Worm (Caenorhabditis elegans) whole organism, late embryonic: Measurements from ENCODE around the gene che-10.

Experiments used
- C08G9.2 ChIP-seq: sonication (generic microtip); optimal IDR thresholded peaks from 2 replicates; lab custom pipeline; 2016; ENCODE audit warnings: mild to moderate bottlenecking, missing genetic modification characterization, moderate library complexity, missing compliant biosample characterization
- C38D4.7 ChIP-seq: fragments of 200-800 bp; sonication (Bioruptor generic); optimal IDR thresholded peaks from 2 replicates; lab custom pipeline; 2018; ENCODE audit warnings: mild to moderate bottlenecking, missing genetic modification characterization, moderate library complexity, missing compliant biosample characterization
- F13H6.1 ChIP-seq: sonication (generic microtip); optimal IDR thresholded peaks from 2 replicates; lab custom pipeline; 2016; ENCODE audit warnings: missing genetic modification characterization, missing compliant biosample characterization
- K02D7.2 ChIP-seq: sonication (generic microtip); optimal IDR thresholded peaks from 2 replicates; lab custom pipeline; 2017; ENCODE audit warnings: mild to moderate bottlenecking, missing genetic modification characterization, missing compliant biosample characterization
- T23F11.4 ChIP-seq: fragments of 200-800 bp; sonication (Bioruptor generic); optimal IDR thresholded peaks from 2 replicates; lab custom pipeline; 2018; ENCODE audit warnings: mild to moderate bottlenecking, missing genetic modification characterization, missing compliant biosample characterization
- Y22D7AL.16 ChIP-seq: sonication (generic microtip); optimal IDR thresholded peaks from 2 replicates; lab custom pipeline; 2016; ENCODE audit warnings: missing genetic modification characterization, missing compliant biosample characterization
- ahr-1 ChIP-seq: sonication (generic microtip); optimal IDR thresholded peaks from 2 replicates; lab custom pipeline; 2016; ENCODE audit warnings: missing genetic modification characterization, missing compliant biosample characterization
- ceh-24 ChIP-seq: sonication (generic microtip); optimal IDR thresholded peaks from 2 replicates; lab custom pipeline; 2016; ENCODE audit warnings: mild to moderate bottlenecking, missing genetic modification characterization, missing compliant biosample characterization
- ceh-34 ChIP-seq: sonication (generic microtip); optimal IDR thresholded peaks from 2 replicates; lab custom pipeline; 2016; ENCODE audit warnings: mild to moderate bottlenecking, missing genetic modification characterization, missing compliant biosample characterization
- ceh-9 ChIP-seq: sonication (generic microtip); optimal IDR thresholded peaks from 2 replicates; lab custom pipeline; 2016; ENCODE audit warnings: mild to moderate bottlenecking, missing genetic modification characterization, inconsistent platforms, missing compliant biosample characterization
- che-1 ChIP-seq: sonication (generic microtip); optimal IDR thresholded peaks from 2 replicates; lab custom pipeline; 2016; ENCODE audit warnings: mild to moderate bottlenecking, missing genetic modification characterization, missing compliant biosample characterization
- dve-1 ChIP-seq: sonication (generic microtip); optimal IDR thresholded peaks from 2 replicates; lab custom pipeline; 2017; ENCODE audit warnings: antibody characterized with exemption, mild to moderate bottlenecking, missing genetic modification characterization, missing compliant biosample characterization
- elt-4 ChIP-seq: sonication (generic microtip); optimal IDR thresholded peaks from 2 replicates; lab custom pipeline; 2016; ENCODE audit warnings: missing genetic modification characterization, missing compliant biosample characterization
- eyg-1 ChIP-seq: sonication (generic microtip); optimal IDR thresholded peaks from 2 replicates; lab custom pipeline; 2016; ENCODE audit warnings: missing genotype, missing genetic modification characterization, missing compliant biosample characterization
- fkh-6 ChIP-seq: sonication (generic microtip); optimal IDR thresholded peaks from 2 replicates; lab custom pipeline; 2016; ENCODE audit warnings: missing genetic modification characterization, missing compliant biosample characterization
- hlh-6 ChIP-seq: sonication (generic microtip); optimal IDR thresholded peaks from 2 replicates; lab custom pipeline; 2016; ENCODE audit warnings: missing genotype, missing genetic modification characterization, missing compliant biosample characterization
- lim-6 ChIP-seq: sonication (generic microtip); optimal IDR thresholded peaks from 2 replicates; lab custom pipeline; 2016; ENCODE audit warnings: missing genetic modification characterization, missing compliant biosample characterization
- madf-2 ChIP-seq: sonication (generic microtip); optimal IDR thresholded peaks from 2 replicates; lab custom pipeline; 2017; ENCODE audit warnings: missing genetic modification characterization, missing compliant biosample characterization
- mec-3 ChIP-seq: sonication (generic microtip); optimal IDR thresholded peaks from 2 replicates; lab custom pipeline; 2016; ENCODE audit warnings: borderline replicate concordance, missing genetic modification characterization, missing compliant biosample characterization
- nhr-232 ChIP-seq: sonication (generic microtip); optimal IDR thresholded peaks from 2 replicates; lab custom pipeline; 2016; ENCODE audit warnings: missing genetic modification characterization, missing compliant biosample characterization
- npax-4 ChIP-seq: sonication (generic microtip); optimal IDR thresholded peaks from 2 replicates; lab custom pipeline; 2016; ENCODE audit warnings: missing genetic modification characterization, missing compliant biosample characterization
- odd-2 ChIP-seq: sonication (generic microtip); optimal IDR thresholded peaks from 2 replicates; lab custom pipeline; 2017; ENCODE audit warnings: antibody characterized with exemption, mild to moderate bottlenecking, missing genetic modification characterization, missing compliant biosample characterization
- pax-1 ChIP-seq: fragments of 150-350 bp; optimal IDR thresholded peaks from 2 replicates; lab custom pipeline; 2014; ENCODE audit warnings: missing biosample characterization, missing genetic modification characterization
- pros-1 ChIP-seq: fragments of 150-350 bp; optimal IDR thresholded peaks from 2 replicates; lab custom pipeline; 2014; ENCODE audit warnings: missing biosample characterization, missing genetic modification reagents, missing genetic modification characterization
- ref-2 ChIP-seq: sonication (generic microtip); optimal IDR thresholded peaks from 2 replicates; lab custom pipeline; 2016; ENCODE audit warnings: missing genetic modification characterization, missing compliant biosample characterization
- rnt-1 ChIP-seq: sonication (generic microtip); optimal IDR thresholded peaks from 2 replicates; lab custom pipeline; 2016; ENCODE audit warnings: missing genetic modification characterization, missing compliant biosample characterization
- sdc-2 ChIP-seq: sonication (generic microtip); optimal IDR thresholded peaks from 2 replicates; lab custom pipeline; 2016; ENCODE audit warnings: missing genotype, missing genetic modification characterization, missing compliant biosample characterization
- sox-4 ChIP-seq: sonication (generic microtip); optimal IDR thresholded peaks from 2 replicates; lab custom pipeline; 2017; ENCODE audit warnings: mild to moderate bottlenecking, missing genetic modification characterization, inconsistent platforms, missing compliant biosample characterization
- tbx-2 ChIP-seq: sonication (generic microtip); optimal IDR thresholded peaks from 2 replicates; lab custom pipeline; 2016; ENCODE audit warnings: missing genetic modification characterization, missing compliant biosample characterization
- tbx-7 ChIP-seq: sonication (generic microtip); optimal IDR thresholded peaks from 2 replicates; lab custom pipeline; 2016; ENCODE audit warnings: missing genotype, missing genetic modification characterization, missing compliant biosample characterization
- unc-3 ChIP-seq, 2 experiments: fragments of 200-800 bp in 1 of 2; sonication (Bioruptor generic) in 1 of 2; sonication (generic microtip) in 1 of 2; conservative IDR thresholded peaks in 1 of 2; optimal IDR thresholded peaks in 1 of 2; 2 replicates each; pipeline versions ENCODE4 v1.3.6 to Lab custom; 2016 to 2022; ENCODE audit warnings: missing compliant biosample characterization in 2 of 2, missing genetic modification characterization in 2 of 2, missing genetic modification reagents in 1 of 2
- unc-42 ChIP-seq: sonication (generic microtip); optimal IDR thresholded peaks from 2 replicates; lab custom pipeline; 2016; ENCODE audit warnings: missing genotype, missing genetic modification characterization, missing compliant biosample characterization
- ztf-16 ChIP-seq: sonication (generic microtip); optimal IDR thresholded peaks from 2 replicates; lab custom pipeline; 2017; ENCODE audit warnings: missing genetic modification characterization, missing compliant biosample characterization

che-10 gene

ce11 chrII:4621650-4622049, 16.5 kb downstream of the che-10 start, which contains the start of gene clec-139 (continued):
- no peak for TF ChIP-seq C08G9.2 (tag; lab: Kevin White, UChicago)

- TF ChIP-seq C08G9.2 (tag; lab: Kevin White, UChicago) (no peak), tbx-7 (tag; lab: Kevin White, UChicago) (no peak), pros-1 (tag; lab: Kevin White, UChicago) (no peak)
Measured at ce11 chrII:4619700-4620099, 18.4 kb downstream of the che-10 start, which contains the start of gene clec-138. Gene clec-138, minus strand, starts transcription at chrII:4619800.

ce11 chrII:4617990-4618389, 20.2 kb downstream of the che-10 start, which contains the start of gene clec-137:
Gene clec-137, minus strand, starts transcription at chrII:4618090.
- no peak for TF ChIP-seq F13H6.1 (tag; lab: Kevin White, UChicago)
- no peak for TF ChIP-seq che-1 (tag; lab: Kevin White, UChicago)
- TF ChIP-seq ceh-34 (tag; lab: Kevin White, UChicago): no peak
- TF ChIP-seq ceh-9 (tag; lab: Kevin White, UChicago): no peak
- no peak for TF ChIP-seq K02D7.2 (tag; lab: Kevin White, UChicago)
- TF ChIP-seq pros-1 (tag; lab: Kevin White, UChicago): no peak
- no peak for TF ChIP-seq T23F11.4 (GFP tag; lab: Kevin White, UChicago)
- no peak for TF ChIP-seq lim-6 (tag; lab: Kevin White, UChicago)
- TF ChIP-seq npax-4: no peak
- no peak for TF ChIP-seq C38D4.7 (GFP tag; lab: Kevin White, UChicago)
- no peak for TF ChIP-seq hlh-6
- TF ChIP-seq tbx-7 (tag; lab: Kevin White, UChicago): no peak
- no peak for TF ChIP-seq ztf-16 (tag; lab: Kevin White, UChicago)
- no peak for TF ChIP-seq mec-3 (tag; lab: Kevin White, UChicago)
- TF ChIP-seq pax-1: no peak

- TF ChIP-seq sdc-2 (no peak), dve-1 (tag; lab: Kevin White, UChicago) (no peak), rnt-1 (tag; lab: Kevin White, UChicago) (no peak), odd-2 (no peak), unc-3 (GFP tag; conservative IDR thresholded peaks at IDR 0.05; lab: Robert Waterston, UW) (no peak), unc-3 (tag; optimal IDR thresholded peaks at IDR 0.05; lab: Kevin White, UChicago) (no peak), mec-3 (tag; lab: Kevin White, UChicago) (no peak), eyg-1 (no peak), nhr-232 (tag; lab: Kevin White, UChicago) (no peak), Y22D7AL.16 (tag; lab: Kevin White, UChicago) (no peak), ahr-1 (tag; lab: Kevin White, UChicago) (no peak), ceh-24 (tag; lab: Kevin White, UChicago) (no peak), ceh-34 (tag; lab: Kevin White, UChicago) (no peak), madf-2 (tag; lab: Kevin White, UChicago) (no peak), tbx-2 (no peak), tbx-7 (tag; lab: Kevin White, UChicago) (no peak), elt-4 (tag; lab: Kevin White, UChicago) (no peak), unc-42 (no peak), sox-4 (tag; lab: Kevin White, UChicago) (no peak), fkh-6 (tag; lab: Kevin White, UChicago) (no peak)
Measured at ce11 chrII:4616443-4616842, 21.7 kb downstream of the che-10 start, which contains the start of gene clec-136. Gene clec-136, minus strand, starts transcription at chrII:4616543.

ce11 chrII:4612694-4613093, 25.4 kb downstream of the che-10 start, which contains the start of gene pqn-35:
Gene pqn-35, plus strand, starts transcription at chrII:4612994.
- TF ChIP-seq ref-2 (tag; lab: Kevin White, UChicago): no peak
- TF ChIP-seq C38D4.7 (GFP tag; lab: Kevin White, UChicago): no peak
- no peak for TF ChIP-seq fkh-6 (tag; lab: Kevin White, UChicago)
- no peak for TF ChIP-seq eyg-1
- TF ChIP-seq F13H6.1 (tag; lab: Kevin White, UChicago): no peak
- TF ChIP-seq, all 69 proteins: peak for 0
